Fruit fly (Drosophila melanogaster) whole organism, embryonic: ENCODE results near the gene Grip84.

Experiments
- CG10462 ChIP-seq: fragments of 200-800 bp; sonication (Bioruptor generic); optimal IDR thresholded peaks from 2 replicates; lab custom pipeline; 2016; ENCODE audit warnings: missing biosample characterization, missing genetic modification characterization
- CG10979 ChIP-seq: fragments of 200-800 bp; sonication (Bioruptor generic); optimal IDR thresholded peaks from 2 replicates; lab custom pipeline; 2018; ENCODE audit warnings: missing biosample characterization, mild to moderate bottlenecking, missing genetic modification characterization, moderate library complexity
- CG11696 ChIP-seq: fragments of 200-800 bp; sonication (Bioruptor generic); IDR thresholded peaks from 2 replicates; pipeline ENCODE4 v1.3.6; 2022; ENCODE audit warnings: missing biosample characterization, missing genetic modification characterization
- CG12104 ChIP-seq: fragments of 200-800 bp; sonication (Bioruptor generic); optimal IDR thresholded peaks from 3 replicates; lab custom pipeline; 2016; ENCODE audit warnings: missing biosample characterization, missing genetic modification characterization
- CG1233 ChIP-seq: fragments of 200-800 bp; sonication (Bioruptor generic); optimal IDR thresholded peaks from 4 replicates; lab custom pipeline; 2018; ENCODE audit warnings: missing biosample characterization, mild to moderate bottlenecking, missing genetic modification characterization
- CG13624 ChIP-seq: fragments of 200-800 bp; sonication (Bioruptor generic); optimal IDR thresholded peaks from 2 replicates; lab custom pipeline; 2016; ENCODE audit warnings: missing biosample characterization, missing genetic modification characterization
- CG17385 ChIP-seq: fragments of 200-800 bp; sonication (Bioruptor generic); optimal IDR thresholded peaks from 3 replicates; lab custom pipeline; 2018; ENCODE audit warnings: missing biosample characterization, mild to moderate bottlenecking, missing genetic modification characterization
- CG18011 ChIP-seq: fragments of 200-800 bp; sonication (Bioruptor generic); optimal IDR thresholded peaks from 2 replicates; lab custom pipeline; 2017; ENCODE audit warnings: missing biosample characterization, missing genetic modification characterization, mild to moderate bottlenecking, moderate library complexity, missing genotype
- CG2120 ChIP-seq: fragments of 200-800 bp; sonication (Bioruptor generic); optimal IDR thresholded peaks from 3 replicates; lab custom pipeline; 2016; ENCODE audit warnings: missing biosample characterization, missing genetic modification characterization
- CG2678 ChIP-seq: fragments of 200-800 bp; sonication (Bioruptor generic); optimal IDR thresholded peaks from 3 replicates; lab custom pipeline; 2019; ENCODE audit warnings: missing biosample characterization, mild to moderate bottlenecking, missing genetic modification characterization, moderate library complexity
- CG2875 ChIP-seq: fragments of 200-800 bp; sonication (Bioruptor generic); optimal IDR thresholded peaks from 2 replicates; lab custom pipeline; 2017; ENCODE audit warnings: missing biosample characterization, mild to moderate bottlenecking, missing genetic modification characterization, missing genetic modification reagents
- CG3065 ChIP-seq: fragments of 200-800 bp; sonication (Bioruptor generic); optimal IDR thresholded peaks from 2 replicates; lab custom pipeline; 2016; ENCODE audit warnings: missing biosample characterization, missing genetic modification characterization
- CG33213 ChIP-seq: fragments of 200-800 bp; sonication (Bioruptor generic); optimal IDR thresholded peaks from 3 replicates; lab custom pipeline; 2016; ENCODE audit warnings: missing biosample characterization, missing genetic modification characterization
- CG33557 ChIP-seq: fragments of 200-800 bp; sonication (Bioruptor generic); optimal IDR thresholded peaks from 2 replicates; lab custom pipeline; 2019; ENCODE audit warnings: missing biosample characterization, mild to moderate bottlenecking, missing genetic modification characterization, moderate library complexity
- CG4282 ChIP-seq: fragments of 200-800 bp; sonication (Bioruptor generic); optimal IDR thresholded peaks from 2 replicates; lab custom pipeline; 2016; ENCODE audit warnings: missing biosample characterization, missing genetic modification characterization
- CG4820 ChIP-seq: fragments of 200-800 bp; sonication (Bioruptor generic); optimal IDR thresholded peaks from 3 replicates; lab custom pipeline; 2016; ENCODE audit warnings: missing biosample characterization, missing genetic modification characterization
- CG7786 ChIP-seq: fragments of 200-800 bp; sonication (Bioruptor generic); optimal IDR thresholded peaks from 2 replicates; lab custom pipeline; 2016; ENCODE audit warnings: missing biosample characterization, missing genetic modification characterization
- CG8924 ChIP-seq: fragments of 200-800 bp; optimal IDR thresholded peaks from 3 replicates; lab custom pipeline; 2019; ENCODE audit warnings: missing biosample characterization, mild to moderate bottlenecking, missing genetic modification characterization, moderate library complexity
- CG9437 ChIP-seq: fragments of 200-800 bp; sonication (Bioruptor generic); optimal IDR thresholded peaks from 2 replicates; lab custom pipeline; 2018; ENCODE audit warnings: missing biosample characterization, mild to moderate bottlenecking, missing genetic modification characterization
- D19A ChIP-seq: fragments of 200-800 bp; optimal IDR thresholded peaks from 3 replicates; lab custom pipeline; 2019; ENCODE audit warnings: missing biosample characterization, mild to moderate bottlenecking, missing genetic modification characterization, moderate library complexity
- Dip2 ChIP-seq: fragments of 200-800 bp; sonication (Bioruptor generic); IDR thresholded peaks from 2 replicates; pipeline ENCODE4 v1.3.6; 2022; ENCODE audit warnings: missing biosample characterization, missing genetic modification characterization
- Dip3 ChIP-seq: fragments of 200-800 bp; sonication (Bioruptor generic); optimal IDR thresholded peaks from 3 replicates; lab custom pipeline; 2016; ENCODE audit warnings: missing biosample characterization, missing genetic modification characterization
- GATAe ChIP-seq: fragments of 200-800 bp; sonication (Bioruptor generic); conservative IDR thresholded peaks from 2 replicates; pipeline ENCODE4 v1.3.6; 2022; ENCODE audit warnings: missing biosample characterization, missing genetic modification characterization
- Hand ChIP-seq: fragments of 200-800 bp; sonication (Bioruptor generic); optimal IDR thresholded peaks from 2 replicates; lab custom pipeline; 2017; ENCODE audit warnings: mild to moderate bottlenecking, missing biosample characterization, missing genetic modification reagents, missing genetic modification characterization
- Hmx ChIP-seq: fragments of 200-800 bp; sonication (Bioruptor generic); optimal IDR thresholded peaks from 2 replicates; lab custom pipeline; 2016; ENCODE audit warnings: missing biosample characterization, missing genetic modification characterization
- Hr51 ChIP-seq, 2 experiments: fragments of 200-800 bp; sonication (Bioruptor generic); optimal IDR thresholded peaks; 2 replicates in 1 of 2; 3 replicates in 1 of 2; lab custom pipeline; 2016 to 2018; ENCODE audit warnings: missing biosample characterization in 2 of 2, missing genetic modification characterization in 2 of 2, mild to moderate bottlenecking in 1 of 2, moderate library complexity in 1 of 2
- Hr78 ChIP-seq, 2 experiments: fragments of 200-800 bp in 1 of 2; fragments of >200 bp in 1 of 2; sonication (Bioruptor generic) in 1 of 2; optimal IDR thresholded peaks; 2 replicates each; lab custom pipeline; 2017 to 2019; ENCODE audit warnings: missing biosample characterization in 2 of 2, missing genetic modification characterization in 2 of 2, mild to moderate bottlenecking in 1 of 2, moderate library complexity in 1 of 2
- Hsf ChIP-seq: fragments of 200-800 bp; sonication (Bioruptor generic); optimal IDR thresholded peaks from 3 replicates; lab custom pipeline; 2016; ENCODE audit warnings: missing biosample characterization, missing genetic modification characterization
- Kr ChIP-seq: fragments of 200-800 bp; sonication (Bioruptor generic); optimal IDR thresholded peaks from 2 replicates; lab custom pipeline; 2017; ENCODE audit warnings: missing biosample characterization, mild to moderate bottlenecking, missing genetic modification characterization
- Lhr ChIP-seq: fragments of 200-800 bp; sonication (Bioruptor generic); optimal IDR thresholded peaks from 3 replicates; lab custom pipeline; 2017; ENCODE audit warnings: mild to moderate bottlenecking, missing biosample characterization, missing genetic modification reagents, missing genetic modification characterization
- Oli ChIP-seq: fragments of 200-800 bp; sonication (Bioruptor generic); optimal IDR thresholded peaks from 2 replicates; lab custom pipeline; 2018; ENCODE audit warnings: missing biosample characterization, mild to moderate bottlenecking, missing genetic modification characterization, moderate library complexity
- Sin3A ChIP-seq: fragments of >200 bp; optimal IDR thresholded peaks from 2 replicates; lab custom pipeline; 2018
- Sry-δ ChIP-seq: fragments of 200-800 bp; sonication (Bioruptor generic); optimal IDR thresholded peaks from 2 replicates; lab custom pipeline; 2016; ENCODE audit warnings: missing biosample characterization, missing genetic modification characterization
- Xbp1 ChIP-seq: fragments of 200-800 bp; sonication (Bioruptor generic); optimal IDR thresholded peaks from 3 replicates; lab custom pipeline; 2016; ENCODE audit warnings: missing biosample characterization, mild to moderate bottlenecking, missing genetic modification characterization
- ab ChIP-seq: fragments of 200-800 bp; sonication (Bioruptor generic); optimal IDR thresholded peaks from 2 replicates; lab custom pipeline; 2016; ENCODE audit warnings: missing biosample characterization, missing genetic modification characterization
- aop ChIP-seq: fragments of 200-800 bp; sonication (Bioruptor generic); IDR thresholded peaks from 2 replicates; pipeline ENCODE4 v1.3.6; 2022; ENCODE audit warnings: missing biosample characterization, missing genetic modification characterization
- ap ChIP-seq: fragments of 200-800 bp; sonication (Bioruptor generic); IDR thresholded peaks from 2 replicates; pipeline ENCODE4 v1.3.6; 2022; ENCODE audit warnings: missing biosample characterization, missing genetic modification characterization
- bigmax ChIP-seq: fragments of 200-800 bp; sonication (Bioruptor generic); optimal IDR thresholded peaks from 2 replicates; lab custom pipeline; 2018; ENCODE audit warnings: missing biosample characterization, mild to moderate bottlenecking, missing genetic modification characterization
- bowl ChIP-seq: fragments of 200-800 bp; sonication (Bioruptor generic); IDR thresholded peaks from 2 replicates; pipeline ENCODE4 v1.3.6; 2022; ENCODE audit warnings: missing biosample characterization, missing genetic modification characterization
- cad ChIP-seq: fragments of >200 bp; optimal IDR thresholded peaks from 2 replicates; lab custom pipeline; 2017; ENCODE audit warnings: missing biosample characterization, missing genetic modification characterization
- fu2 ChIP-seq: fragments of 200-800 bp; sonication (Bioruptor generic); optimal IDR thresholded peaks from 2 replicates; lab custom pipeline; 2016; ENCODE audit warnings: missing biosample characterization, missing genetic modification characterization
- gsb-n ChIP-seq: fragments of 200-800 bp; sonication (Bioruptor generic); optimal IDR thresholded peaks from 3 replicates; lab custom pipeline; 2018; ENCODE audit warnings: missing biosample characterization, mild to moderate bottlenecking, missing genetic modification characterization
- her ChIP-seq: fragments of 200-800 bp; sonication (Bioruptor generic); optimal IDR thresholded peaks from 2 replicates; lab custom pipeline; 2016; ENCODE audit warnings: missing biosample characterization, missing genetic modification characterization
- mam ChIP-seq: fragments of 200-800 bp; sonication (Bioruptor generic); optimal IDR thresholded peaks from 3 replicates; lab custom pipeline; 2016; ENCODE audit warnings: missing biosample characterization, missing genetic modification characterization
- nerfin-1 ChIP-seq: fragments of 200-800 bp; sonication (Bioruptor generic); optimal IDR thresholded peaks from 3 replicates; lab custom pipeline; 2019; ENCODE audit warnings: missing biosample characterization, mild to moderate bottlenecking, missing genetic modification characterization, moderate library complexity
- pros ChIP-seq: fragments of 200-800 bp; sonication (Bioruptor generic); optimal IDR thresholded peaks from 3 replicates; lab custom pipeline; 2019; ENCODE audit warnings: missing biosample characterization, mild to moderate bottlenecking, missing genetic modification characterization, moderate library complexity
- sens ChIP-seq: fragments of 200-800 bp; sonication (Bioruptor generic); peaks from one replicate; lab custom pipeline; 2016; ENCODE audit warnings: missing biosample characterization, missing genetic modification characterization
- sens-2 ChIP-seq: fragments of 200-800 bp; sonication (Bioruptor generic); IDR thresholded peaks from 2 replicates; pipeline ENCODE4 v1.3.6; 2022; ENCODE audit warnings: missing biosample characterization, missing genetic modification characterization
- sim ChIP-seq: fragments of 200-800 bp; sonication (Bioruptor generic); IDR thresholded peaks from 2 replicates; pipeline ENCODE4 v1.3.6; 2022; ENCODE audit warnings: missing biosample characterization, missing genetic modification characterization
- slou ChIP-seq: fragments of 200-800 bp; sonication (Bioruptor generic); optimal IDR thresholded peaks from 3 replicates; lab custom pipeline; 2016; ENCODE audit warnings: missing biosample characterization, missing genetic modification characterization
- tx ChIP-seq: fragments of 200-800 bp; sonication (Bioruptor generic); optimal IDR thresholded peaks from 2 replicates; lab custom pipeline; 2016; ENCODE audit warnings: missing biosample characterization, missing genetic modification characterization
- vfl ChIP-seq: fragments of 200-800 bp; sonication (Bioruptor generic); optimal IDR thresholded peaks from 2 replicates; lab custom pipeline; 2016; ENCODE audit warnings: missing biosample characterization, missing genetic modification characterization

Grip84 gene

DNA sequence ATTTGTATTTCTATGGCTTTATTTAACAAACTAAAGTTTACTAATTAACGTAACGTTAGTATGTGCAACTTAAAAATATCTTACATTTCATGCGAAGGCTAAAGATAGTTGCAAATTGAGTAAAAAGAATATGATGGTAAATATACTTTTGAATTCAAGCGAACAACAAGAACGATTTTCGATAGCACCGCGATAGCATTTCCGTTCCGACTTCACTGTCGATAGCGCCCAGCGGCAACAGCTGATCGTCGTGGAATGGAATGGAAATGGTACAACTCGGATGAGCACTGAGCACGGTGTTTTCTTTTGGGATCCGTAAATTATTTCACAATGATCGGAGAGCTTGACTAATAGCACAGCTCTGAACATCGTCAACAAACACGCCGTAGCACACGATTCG lies 47.9 kb upstream of the Grip84 start (continued):
- no peak for TF ChIP-seq slou (GFP tag; lab: Kevin White, UChicago)
- no peak for TF ChIP-seq vfl
- TF ChIP-seq ap (GFP tag; lab: Robert Waterston, UW) = 0 out of 2 replicates have a peak, but pooled peaks have one; percentile 9
- TF ChIP-seq pros (GFP tag; lab: Kevin White, UChicago) = no peak
- TF ChIP-seq CG9437 (GFP tag; lab: Kevin White, UChicago) = peak; percentile 17
- no peak for TF ChIP-seq Hsf
- TF ChIP-seq Hand (GFP tag; lab: Kevin White, UChicago) = peak; percentile 35
- peak; percentile 54 for TF ChIP-seq nerfin-1
- peak; percentile 15 for TF ChIP-seq CG12104 (GFP tag; lab: Kevin White, UChicago)
- TF ChIP-seq Oli (tag; lab: Kevin White, UChicago) = no peak
- TF ChIP-seq Hr51 (GFP tag; optimal IDR thresholded peaks at IDR 0.05; lab: Kevin White, UChicago) = no peak
- peak; percentile 35 for TF ChIP-seq CG13624 (GFP tag; lab: Kevin White, UChicago)
- TF ChIP-seq CG2120 (GFP tag; lab: Kevin White, UChicago) = no peak
- TF ChIP-seq CG18011 (GFP tag; lab: Kevin White, UChicago) = peak; percentile 52
- peak; percentile 5 for TF ChIP-seq Xbp1 (GFP tag; lab: Kevin White, UChicago)
- TF ChIP-seq sens = peak; percentile 92
- peak; percentile 46 for TF ChIP-seq Sry-δ (GFP tag; lab: Kevin White, UChicago)
- peak; percentile 8 for TF ChIP-seq CG8924 (tag; lab: Kevin White, UChicago)
- peak; percentile 17 for TF ChIP-seq her (GFP tag; lab: Kevin White, UChicago)
- no peak for TF ChIP-seq CG11696 (GFP tag; lab: Robert Waterston, UW)
- no peak for TF ChIP-seq aop (GFP tag; lab: Robert Waterston, UW)
- no peak for TF ChIP-seq mam (GFP tag; lab: Kevin White, UChicago)
- TF ChIP-seq cad = no peak
- TF ChIP-seq Dip3 (GFP tag; lab: Kevin White, UChicago) = no peak
- TF ChIP-seq CG10462 (GFP tag; lab: Kevin White, UChicago) = no peak
- TF ChIP-seq sens-2 (GFP tag; lab: Robert Waterston, UW) = no peak
- no peak for TF ChIP-seq Kr (GFP tag; lab: Kevin White, UChicago)
- TF ChIP-seq Hmx (GFP tag; lab: Kevin White, UChicago) = no peak
- TF ChIP-seq fu2 (GFP tag; lab: Kevin White, UChicago) = no peak
- TF ChIP-seq gsb-n = peak; percentile 30
- no peak for TF ChIP-seq D19A
- peak; percentile 13 for TF ChIP-seq Lhr (GFP tag; lab: Kevin White, UChicago)
- no peak for TF ChIP-seq tx (GFP tag; lab: Kevin White, UChicago)
- TF ChIP-seq CG4820 (GFP tag; lab: Kevin White, UChicago) = no peak
- TF ChIP-seq CG1233 (GFP tag; lab: Kevin White, UChicago) = peak; percentile 71
- no peak for TF ChIP-seq sim
- 0 out of 2 replicates have a peak, but pooled peaks have one; percentile 10 for TF ChIP-seq bowl (GFP tag; lab: Robert Waterston, UW)
- TF ChIP-seq CG2875 = peak; percentile 55
- no peak for TF ChIP-seq CG2678
- no peak for TF ChIP-seq Dip2 (GFP tag; lab: Robert Waterston, UW)
- TF ChIP-seq CG33213 (GFP tag; lab: Kevin White, UChicago) = peak; percentile 45
- no peak for TF ChIP-seq CG4282 (GFP tag; lab: Kevin White, UChicago)
- TF ChIP-seq Hr78 (GFP tag; optimal IDR thresholded peaks at IDR 0.05; lab: Kevin White, UChicago) = no peak
- peak; percentile 73 for TF ChIP-seq CG17385 (GFP tag; lab: Kevin White, UChicago)
- TF ChIP-seq Sin3A (lab: Kevin White, UChicago) = no peak
- TF ChIP-seq CG7786 = no peak
- no peak for TF ChIP-seq CG3065 (GFP tag; lab: Kevin White, UChicago)
- peak; percentile 45 for TF ChIP-seq CG10979 (tag; lab: Kevin White, UChicago)
- TF ChIP-seq GATAe = no peak
- TF ChIP-seq ab (GFP tag; lab: Kevin White, UChicago) = no peak
- TF ChIP-seq bigmax = peak; percentile 45
- TF ChIP-seq CG33557 (GFP tag; lab: Kevin White, UChicago) = peak; percentile 58
